Fruit fly (Drosophila melanogaster): ENCODE measurements around the gene CG6230.
A peak's percentile ranks its signal among the peaks of the same experiment; 100 is the strongest.

- TF ChIP-seq EcR (GFP tag; optimal IDR thresholded peaks at IDR 0.05) (peak; percentile 44), fd96Ca (GFP tag; IDR thresholded peaks at IDR 0.05) (no peak), CG8159 (tag; optimal IDR thresholded peaks at IDR 0.05) (no peak), CG8301 (tag; optimal IDR thresholded peaks at IDR 0.05) (no peak), CG10348 (GFP tag; IDR thresholded peaks at IDR 0.05) (no peak), Snoo (tag; optimal IDR thresholded peaks at IDR 0.05) (no peak), CG15710 (tag; optimal IDR thresholded peaks at IDR 0.05) (no peak), CG14655 (GFP tag; optimal IDR thresholded peaks at IDR 0.05) (no peak), CG34367 (tag; optimal IDR thresholded peaks at IDR 0.05) (no peak)
These were observed 48.8 kb upstream of the CG6230 start for dm6 chr2L:11168684-11169549.

Measured in whole organism, pupa.